Worm (Caenorhabditis elegans) whole organism, young adult: ENCODE results near the gene gsr-1.

ENCODE experiments used
- C17E4.6 ChIP-seq: fragments of 200-800 bp; sonication (Bioruptor generic); IDR thresholded peaks from 2 replicates; pipeline ENCODE4 v1.3.6; 2022; ENCODE audit warnings: missing genetic modification reagents, missing genetic modification characterization, missing compliant biosample characterization
- aptf-3 ChIP-seq: fragments of 200-800 bp; sonication (Bioruptor generic); IDR thresholded peaks from 2 replicates; pipeline ENCODE4 v1.3.6; 2022; ENCODE audit warnings: missing genetic modification characterization, missing compliant biosample characterization
- ceh-40 ChIP-seq: fragments of 200-800 bp; sonication (Bioruptor generic); IDR thresholded peaks from 2 replicates; pipeline ENCODE4 v1.3.6; 2022; ENCODE audit warnings: missing genetic modification characterization, missing compliant biosample characterization
- egl-44 ChIP-seq: fragments of 200-800 bp; sonication (Bioruptor generic); IDR thresholded peaks from 2 replicates; pipeline ENCODE4 v1.3.6; 2022; ENCODE audit warnings: missing genetic modification reagents, missing genetic modification characterization, missing compliant biosample characterization
- him-1 ChIP-seq: sonication (generic microtip); optimal IDR thresholded peaks from 2 replicates; lab custom pipeline; 2016; ENCODE audit warnings: missing genotype, missing genetic modification reagents, missing genetic modification characterization, missing compliant biosample characterization
- lin-35 ChIP-seq, 3 experiments: fragments of 150-350 bp in 2 of 3; sonication (generic microtip) in 1 of 3; optimal IDR thresholded peaks; 2 replicates each; lab custom pipeline; 2014 to 2018; ENCODE audit warnings: missing biosample characterization in 3 of 3, missing genetic modification characterization in 3 of 3, missing genetic modification reagents in 3 of 3
- pha-4 ChIP-seq: fragments of 150-350 bp; sonication (generic microtip); optimal IDR thresholded peaks from 2 replicates; lab custom pipeline; 2014; ENCODE audit warnings: missing biosample characterization, missing genetic modification reagents, missing genetic modification characterization
- snpc-4 ChIP-seq, 5 experiments: fragments of 150-350 bp in 1 of 5; sonication (generic microtip) in 4 of 5; optimal IDR thresholded peaks; 2 replicates each; lab custom pipeline; 2014 to 2018; ENCODE audit warnings: missing genetic modification characterization in 5 of 5, missing biosample characterization in 3 of 5, antibody characterized with exemption in 2 of 5, mild to moderate bottlenecking in 2 of 5, missing compliant biosample characterization in 2 of 5, missing genotype in 2 of 5, moderate library complexity in 2 of 5, missing genetic modification reagents in 1 of 5
- unc-130 ChIP-seq: sonication (generic microtip); optimal IDR thresholded peaks from 2 replicates; lab custom pipeline; 2016; ENCODE audit warnings: missing genetic modification reagents, missing genetic modification characterization, missing compliant biosample characterization
- unc-62 ChIP-seq: fragments of 150-350 bp; optimal IDR thresholded peaks from 2 replicates; lab custom pipeline; 2014; ENCODE audit warnings: missing biosample characterization, missing genetic modification reagents, missing genetic modification characterization

- TF ChIP-seq C17E4.6 (GFP tag; lab: Robert Waterston, UW) (no peak), egl-44 (no peak), pha-4 (tag; lab: Kevin White, UChicago) (no peak), unc-62 (no peak), ceh-40 (GFP tag; lab: Robert Waterston, UW) (no peak), unc-130 (no peak), him-1 (no peak), snpc-4 (GFP tag; optimal IDR thresholded peaks at IDR 0.05; lab: Kevin White, UChicago) (no peak), snpc-4 (tag; optimal IDR thresholded peaks at IDR 0.05; lab: Kevin White, UChicago) (no peak), lin-35 (GFP tag; optimal IDR thresholded peaks at IDR 0.05; lab: Kevin White, UChicago) (no peak), aptf-3 (GFP tag; lab: Robert Waterston, UW) (no peak)
Observed at ce11 chrIII:3649305-3649704, 1.4 kb upstream of the gsr-1 start.
